Worm (Caenorhabditis elegans): Measurements from ENCODE around the gene F13B6.2.

DNA sequence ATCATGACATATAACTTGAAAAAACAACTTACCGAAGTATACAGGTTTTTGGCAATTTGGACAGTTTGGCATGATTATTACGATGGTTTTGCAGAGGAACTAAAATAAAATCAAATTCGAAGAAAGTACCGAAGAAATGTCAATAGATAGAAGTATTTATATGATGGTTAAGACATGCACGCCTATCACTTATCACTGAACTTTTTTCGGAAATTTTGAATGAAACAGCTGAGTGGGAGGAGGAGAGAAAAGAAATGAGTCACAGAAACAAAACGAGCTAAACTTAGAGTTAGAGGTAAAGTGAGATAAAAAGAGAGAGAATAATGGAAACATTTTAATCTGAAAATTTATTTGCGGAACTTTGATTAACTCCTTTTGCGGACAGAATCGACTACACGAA lies 14.9 kb downstream of the F13B6.2 start, which contains the start of gene valv-1:
- no peak for TF ChIP-seq aly-2 (tag; optimal IDR thresholded peaks at IDR 0.05)
- TF ChIP-seq egl-27 (tag; optimal IDR thresholded peaks at IDR 0.05): no peak
- no peak for TF ChIP-seq nhr-76 (tag; optimal IDR thresholded peaks at IDR 0.05)
- TF ChIP-seq egl-5 (tag; optimal IDR thresholded peaks at IDR 0.05): no peak
- no peak for TF ChIP-seq skn-1 (tag; optimal IDR thresholded peaks at IDR 0.05)
- no peak for TF ChIP-seq unc-62 (GFP tag; optimal IDR thresholded peaks at IDR 0.05)
- TF ChIP-seq ztf-11 (tag; optimal IDR thresholded peaks at IDR 0.05): no peak
